Fruit fly (Drosophila melanogaster) whole organism, prepupa: Measurements from ENCODE around the gene Kcmf1.
A peak's percentile ranks its signal among the peaks of the same experiment; 100 is the strongest.

Source experiments
- Blimp-1 ChIP-seq: fragments of 200-800 bp; sonication (Bioruptor generic); optimal IDR thresholded peaks from 3 replicates; lab custom pipeline; 2017; ENCODE audit warnings: missing biosample characterization, missing genetic modification characterization, mild to moderate bottlenecking, moderate library complexity, missing genetic modification reagents
- CG10631 ChIP-seq: fragments of 200-800 bp; sonication (Bioruptor generic); optimal IDR thresholded peaks from 2 replicates; lab custom pipeline; 2016; ENCODE audit warnings: missing biosample characterization, missing genetic modification characterization
- CG10669 ChIP-seq: fragments of 200-800 bp; sonication (Bioruptor generic); optimal IDR thresholded peaks from 3 replicates; lab custom pipeline; 2018; ENCODE audit warnings: missing biosample characterization, mild to moderate bottlenecking, missing genetic modification characterization, moderate library complexity
- CG11294 ChIP-seq: fragments of 200-800 bp; sonication (Bioruptor generic); IDR thresholded peaks from 2 replicates; pipeline ENCODE4 v1.3.6; 2022; ENCODE audit warnings: missing biosample characterization, missing genetic modification characterization
- CG11762 ChIP-seq: fragments of 200-800 bp; sonication (Bioruptor generic); optimal IDR thresholded peaks from 3 replicates; lab custom pipeline; 2016; ENCODE audit warnings: missing biosample characterization, missing genetic modification characterization; ENCODE audit not compliant: insufficient read depth
- CG11902 ChIP-seq: fragments of 200-800 bp; sonication (Bioruptor generic); optimal IDR thresholded peaks from 3 replicates; lab custom pipeline; 2016; ENCODE audit warnings: missing biosample characterization, missing genetic modification characterization
- CG3032 ChIP-seq: fragments of 200-800 bp; optimal IDR thresholded peaks from 2 replicates; lab custom pipeline; 2019; ENCODE audit warnings: missing biosample characterization, mild to moderate bottlenecking, missing genetic modification characterization, moderate library complexity
- CG32006 ChIP-seq: fragments of 200-800 bp; sonication (Bioruptor generic); optimal IDR thresholded peaks from 3 replicates; lab custom pipeline; 2017; ENCODE audit warnings: missing biosample characterization, mild to moderate bottlenecking, missing genetic modification characterization
- CG4318 ChIP-seq: fragments of 200-800 bp; sonication (Bioruptor generic); optimal IDR thresholded peaks from 3 replicates; lab custom pipeline; 2017; ENCODE audit warnings: missing biosample characterization, mild to moderate bottlenecking, missing genetic modification characterization
- CG6163 ChIP-seq: fragments of 200-800 bp; sonication (Bioruptor generic); IDR thresholded peaks from 3 replicates; pipeline ENCODE4 v1.3.6; 2022; ENCODE audit warnings: missing biosample characterization, missing genetic modification characterization
- CG6276 ChIP-seq: fragments of 200-800 bp; sonication (Bioruptor generic); optimal IDR thresholded peaks from 2 replicates; lab custom pipeline; 2017; ENCODE audit warnings: missing biosample characterization, mild to moderate bottlenecking, missing genetic modification characterization
- CG6792 ChIP-seq: fragments of 200-800 bp; sonication (Bioruptor generic); optimal IDR thresholded peaks from 3 replicates; lab custom pipeline; 2016; ENCODE audit warnings: missing biosample characterization, missing genetic modification characterization
- CG6808 ChIP-seq: fragments of 200-800 bp; sonication (Bioruptor generic); optimal IDR thresholded peaks from 3 replicates; lab custom pipeline; 2017; ENCODE audit warnings: missing biosample characterization, missing genetic modification characterization, mild to moderate bottlenecking, moderate library complexity, missing genetic modification reagents
- CG7368 ChIP-seq: fragments of 200-800 bp; sonication (Bioruptor generic); optimal IDR thresholded peaks from 3 replicates; lab custom pipeline; 2016; ENCODE audit warnings: missing biosample characterization, missing genetic modification characterization
- CG8319 ChIP-seq: fragments of 200-800 bp; sonication (Bioruptor generic); optimal IDR thresholded peaks from 3 replicates; lab custom pipeline; 2016; ENCODE audit warnings: missing biosample characterization, missing genetic modification characterization
- CG8632 ChIP-seq: fragments of 200-800 bp; sonication (Bioruptor generic); optimal IDR thresholded peaks from 3 replicates; lab custom pipeline; 2016; ENCODE audit warnings: missing biosample characterization, missing genetic modification characterization
- CG9139 ChIP-seq: fragments of 200-800 bp; sonication (Bioruptor generic); optimal IDR thresholded peaks from 3 replicates; lab custom pipeline; 2017; ENCODE audit warnings: missing biosample characterization, mild to moderate bottlenecking, missing genetic modification characterization
- Eip75B ChIP-seq: fragments of 200-800 bp; sonication (Bioruptor generic); optimal IDR thresholded peaks from 3 replicates; lab custom pipeline; 2016; ENCODE audit warnings: missing biosample characterization, missing genetic modification characterization
- Eip78C ChIP-seq: fragments of 200-800 bp; sonication (Bioruptor generic); peaks from one replicate; lab custom pipeline; 2016; ENCODE audit warnings: missing biosample characterization, missing genetic modification characterization
- Eip93F ChIP-seq: fragments of 200-800 bp; sonication (Bioruptor generic); optimal IDR thresholded peaks from 2 replicates; lab custom pipeline; 2016; ENCODE audit warnings: missing biosample characterization, mild to moderate bottlenecking, missing genetic modification characterization
- Gug ChIP-seq: fragments of 200-800 bp; sonication (Bioruptor generic); IDR thresholded peaks from 2 replicates; pipeline ENCODE4 v1.3.6; 2022; ENCODE audit warnings: missing biosample characterization, missing genetic modification characterization
- Hr39 ChIP-seq: fragments of 200-800 bp; sonication (Bioruptor generic); optimal IDR thresholded peaks from 2 replicates; lab custom pipeline; 2016; ENCODE audit warnings: missing biosample characterization, missing genetic modification characterization
- Met ChIP-seq: fragments of 200-800 bp; sonication (Bioruptor generic); optimal IDR thresholded peaks from 3 replicates; lab custom pipeline; 2016; ENCODE audit warnings: missing biosample characterization, missing genetic modification characterization
- Smox ChIP-seq: fragments of 200-800 bp; sonication (Bioruptor generic); optimal IDR thresholded peaks from 3 replicates; lab custom pipeline; 2016; ENCODE audit warnings: missing biosample characterization, missing genetic modification characterization
- Sox102F ChIP-seq: fragments of 200-800 bp; sonication (Bioruptor generic); optimal IDR thresholded peaks from 2 replicates; lab custom pipeline; 2016; ENCODE audit warnings: missing biosample characterization, mild to moderate bottlenecking, missing genetic modification characterization
- Sox14 ChIP-seq: fragments of 200-800 bp; sonication (Bioruptor generic); optimal IDR thresholded peaks from 3 replicates; lab custom pipeline; 2016; ENCODE audit warnings: missing biosample characterization, missing genetic modification characterization
- Sox15 ChIP-seq: fragments of 200-800 bp; sonication (Bioruptor generic); optimal IDR thresholded peaks from 3 replicates; lab custom pipeline; 2016; ENCODE audit warnings: missing biosample characterization, missing genetic modification characterization
- acj6 ChIP-seq: fragments of 200-800 bp; sonication (Bioruptor generic); optimal IDR thresholded peaks from 3 replicates; lab custom pipeline; 2016; ENCODE audit warnings: missing biosample characterization, missing genetic modification characterization
- cyc ChIP-seq: fragments of 200-800 bp; sonication (Bioruptor generic); optimal IDR thresholded peaks from 3 replicates; lab custom pipeline; 2016; ENCODE audit warnings: missing biosample characterization, missing genetic modification characterization
- dsx ChIP-seq: fragments of 200-800 bp; optimal IDR thresholded peaks from 3 replicates; lab custom pipeline; 2019; ENCODE audit warnings: missing biosample characterization, mild to moderate bottlenecking, missing genetic modification characterization, moderate library complexity; ENCODE audit not compliant: poor library complexity, severe bottlenecking
- eg ChIP-seq: fragments of 200-800 bp; sonication (Bioruptor generic); IDR thresholded peaks from 3 replicates; pipeline ENCODE4 v1.3.6; 2022; ENCODE audit warnings: missing biosample characterization, missing genetic modification characterization
- fd85E ChIP-seq: fragments of 200-800 bp; sonication (Bioruptor generic); optimal IDR thresholded peaks from 3 replicates; lab custom pipeline; 2016; ENCODE audit warnings: missing biosample characterization, missing genetic modification characterization
- fkh ChIP-seq: fragments of 200-800 bp; sonication (Bioruptor generic); optimal IDR thresholded peaks from 3 replicates; lab custom pipeline; 2017; ENCODE audit warnings: missing biosample characterization, mild to moderate bottlenecking, missing genetic modification characterization, moderate library complexity
- lz ChIP-seq: fragments of 200-800 bp; sonication (Bioruptor generic); optimal IDR thresholded peaks from 3 replicates; lab custom pipeline; 2016; ENCODE audit warnings: missing biosample characterization, missing genetic modification characterization
- net ChIP-seq: fragments of 200-800 bp; sonication (Bioruptor generic); optimal IDR thresholded peaks from 3 replicates; lab custom pipeline; 2016; ENCODE audit warnings: missing biosample characterization, missing genetic modification characterization
- pdm3 ChIP-seq: fragments of 200-800 bp; sonication (Bioruptor generic); optimal IDR thresholded peaks from 3 replicates; lab custom pipeline; 2016; ENCODE audit warnings: missing biosample characterization, missing genetic modification characterization
- salr ChIP-seq, 2 experiments: fragments of 200-800 bp; sonication (Bioruptor generic); optimal IDR thresholded peaks; 3 replicates each; lab custom pipeline; 2016 to 2018; ENCODE audit warnings: missing biosample characterization in 2 of 2, missing genetic modification characterization in 2 of 2, mild to moderate bottlenecking in 1 of 2
- spab ChIP-seq: fragments of 200-800 bp; sonication (Bioruptor generic); optimal IDR thresholded peaks from 2 replicates; lab custom pipeline; 2017; ENCODE audit warnings: missing biosample characterization, mild to moderate bottlenecking, missing genetic modification characterization, missing genetic modification reagents
- svp ChIP-seq: fragments of 200-800 bp; sonication (Bioruptor generic); peaks from one replicate; lab custom pipeline; 2016; ENCODE audit warnings: missing biosample characterization, missing genetic modification characterization
- topi ChIP-seq: fragments of 200-800 bp; sonication (Bioruptor generic); optimal IDR thresholded peaks from 3 replicates; lab custom pipeline; 2016; ENCODE audit warnings: missing biosample characterization, missing genetic modification characterization
- vri ChIP-seq: fragments of 200-800 bp; sonication (Bioruptor generic); optimal IDR thresholded peaks from 3 replicates; lab custom pipeline; 2016; ENCODE audit warnings: missing biosample characterization, mild to moderate bottlenecking, missing genetic modification characterization

Kcmf1 gene

DNA sequence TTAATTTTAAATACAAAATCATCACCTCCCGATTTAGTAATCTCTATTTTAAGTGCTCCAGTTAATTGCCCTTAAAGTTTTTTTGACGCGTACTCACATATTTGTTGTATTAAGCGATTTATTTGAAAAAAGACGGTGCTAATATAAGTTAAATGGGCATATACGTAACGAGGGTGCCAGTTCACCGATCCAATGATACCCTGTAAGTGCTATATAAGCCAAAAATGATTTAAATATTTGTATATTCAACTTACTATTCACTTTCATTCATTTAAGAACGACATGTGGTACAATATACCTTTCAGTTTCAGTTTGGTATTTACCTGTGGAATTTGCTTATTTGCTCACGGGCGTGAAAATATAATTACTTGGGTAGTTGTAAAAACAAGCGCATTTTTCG, 12.2 kb downstream of the Kcmf1 start:
- TF ChIP-seq fkh (GFP tag; lab: Kevin White, UChicago) (peak; percentile 19), Sox15 (GFP tag; lab: Kevin White, UChicago) (no peak), fd85E (GFP tag; lab: Kevin White, UChicago) (no peak), Eip78C (GFP tag; lab: Kevin White, UChicago) (peak; percentile 6), topi (GFP tag; lab: Kevin White, UChicago) (peak; percentile 1)

- no peak for TF ChIP-seq vri
- TF ChIP-seq acj6 (GFP tag; lab: Kevin White, UChicago): no peak
- no peak for TF ChIP-seq Eip75B
- no peak for TF ChIP-seq CG10631 (GFP tag; lab: Kevin White, UChicago)
- TF ChIP-seq salr (GFP tag; optimal IDR thresholded peaks at IDR 0.05; lab: Kevin White, UChicago): no peak
- no peak for TF ChIP-seq Blimp-1 (GFP tag; lab: Kevin White, UChicago)
- no peak for TF ChIP-seq CG6276
- TF ChIP-seq dsx: no peak
- no peak for TF ChIP-seq Met (GFP tag; lab: Kevin White, UChicago)
- no peak for TF ChIP-seq CG32006
- TF ChIP-seq fkh (GFP tag; lab: Kevin White, UChicago): no peak
These were observed 12.9 kb downstream of the Kcmf1 start for dm6 chr3R:9001720-9002240.

- TF ChIP-seq svp (peak; percentile 98), eg (no peak)
These were observed 16.5 kb downstream of the Kcmf1 start for dm6 chr3R:8998243-8998642.

DNA sequence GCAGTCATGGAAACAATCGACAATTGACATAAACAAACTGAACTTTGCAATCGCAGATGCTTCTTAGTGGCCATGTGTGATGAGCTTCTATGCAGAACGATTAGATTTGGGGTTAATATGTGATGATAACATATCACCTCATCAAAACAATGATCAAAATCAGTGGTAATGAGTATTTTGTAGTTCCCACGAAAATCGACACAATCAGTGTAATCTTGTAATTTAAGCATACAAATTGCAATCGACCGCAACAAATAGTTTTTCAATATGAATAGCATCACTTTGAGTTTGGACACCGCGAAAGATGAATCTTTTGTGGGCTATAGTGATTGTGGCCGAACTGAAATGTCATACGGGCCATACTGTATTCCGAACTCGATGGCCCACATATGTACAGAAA, 17.3 kb downstream of the Kcmf1 start, which contains the start of gene CG11977:
CG11977 (plus strand) TSS at position 301 of the 400 bp plus-strand sequence.
- no peak for TF ChIP-seq Blimp-1 (GFP tag; lab: Kevin White, UChicago)
- TF ChIP-seq topi (GFP tag; lab: Kevin White, UChicago): no peak
- no peak for TF ChIP-seq Hr39 (GFP tag; lab: Kevin White, UChicago)
- TF ChIP-seq Sox14 (GFP tag; lab: Kevin White, UChicago): no peak
- no peak for TF ChIP-seq Smox (GFP tag; lab: Kevin White, UChicago)
- TF ChIP-seq Eip93F: no peak
- TF ChIP-seq CG7368 (GFP tag; lab: Kevin White, UChicago): no peak
- TF ChIP-seq CG3032 (tag; lab: Kevin White, UChicago): no peak
- no peak for TF ChIP-seq CG8632 (GFP tag; lab: Kevin White, UChicago)
- no peak for TF ChIP-seq fd85E (GFP tag; lab: Kevin White, UChicago)
- TF ChIP-seq Gug: no peak
- TF ChIP-seq CG11902 (GFP tag; lab: Kevin White, UChicago): no peak
- no peak for TF ChIP-seq CG10669 (GFP tag; lab: Kevin White, UChicago)
- no peak for TF ChIP-seq CG11762 (GFP tag; lab: Kevin White, UChicago)
- no peak for TF ChIP-seq pdm3 (GFP tag; lab: Kevin White, UChicago)
- TF ChIP-seq Sox102F (GFP tag; lab: Kevin White, UChicago): no peak
- TF ChIP-seq CG4318 (GFP tag; lab: Kevin White, UChicago): no peak
- TF ChIP-seq CG6163: no peak
- no peak for TF ChIP-seq CG32006
- TF ChIP-seq, all 60 proteins: peak for 0

DNA sequence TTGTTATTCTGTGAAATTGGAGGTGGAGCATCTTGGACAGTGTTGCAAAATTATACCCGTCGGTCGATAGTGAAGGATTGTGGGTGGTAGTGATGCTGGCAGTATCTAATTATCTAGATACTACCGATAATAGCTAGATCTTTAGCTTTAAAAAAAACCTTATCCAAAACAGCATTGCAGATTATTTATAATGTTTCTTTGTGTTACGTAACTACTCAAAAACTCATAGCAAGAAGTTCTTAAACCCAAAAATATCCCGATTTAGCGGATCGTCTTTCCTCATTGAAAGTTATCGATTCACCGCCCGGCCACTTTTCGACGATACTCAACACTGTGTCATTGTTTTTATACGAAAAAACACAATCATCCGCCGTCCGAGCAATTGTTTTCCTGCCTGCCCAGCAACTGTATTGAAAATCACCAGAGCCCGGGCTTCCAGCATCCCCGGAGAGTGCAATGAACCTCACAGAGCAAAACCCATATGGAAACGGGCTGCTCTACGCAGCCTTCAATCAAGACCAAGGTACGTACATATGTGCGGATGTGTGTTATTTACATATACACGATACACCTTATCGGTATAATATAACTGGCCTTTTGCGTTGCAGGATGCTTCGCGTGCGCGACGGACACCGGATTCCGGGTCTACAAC, 21.7 kb downstream of the Kcmf1 start, which contains the start of gene CG11975:
CG11975 (plus strand) TSS at position 326 of the 652 bp plus-strand sequence.
- TF ChIP-seq CG10631 (GFP tag; lab: Kevin White, UChicago): peak; percentile 77
- peak; percentile 58 for TF ChIP-seq CG6792 (GFP tag; lab: Kevin White, UChicago)
- TF ChIP-seq CG9139: no peak
- no peak for TF ChIP-seq CG6808
- TF ChIP-seq topi (GFP tag; lab: Kevin White, UChicago): peak; percentile 80
- peak; percentile 15; the same call in 1 of the 3 replicates for TF ChIP-seq eg
- peak; percentile 85 for TF ChIP-seq lz
- peak; percentile 53 for TF ChIP-seq Sox15 (GFP tag; lab: Kevin White, UChicago)
- no peak for TF ChIP-seq spab
- TF ChIP-seq Eip78C (GFP tag; lab: Kevin White, UChicago): peak; percentile 87
- TF ChIP-seq Hr39 (GFP tag; lab: Kevin White, UChicago): peak; percentile 72
- peak; percentile 65 for TF ChIP-seq CG3032 (tag; lab: Kevin White, UChicago)
- TF ChIP-seq Sox14 (GFP tag; lab: Kevin White, UChicago): peak; percentile 89
- TF ChIP-seq cyc: peak; percentile 79
- 0 out of 2 replicates have a peak, but pooled peaks have one; percentile 21 for TF ChIP-seq CG11294 (GFP tag; lab: Robert Waterston, UW)
- peak; percentile 47 for TF ChIP-seq net (GFP tag; lab: Kevin White, UChicago)
- 0 out of 2 replicates have a peak, but pooled peaks have one; percentile 33 for TF ChIP-seq Gug
- TF ChIP-seq acj6 (GFP tag; lab: Kevin White, UChicago): no peak
- TF ChIP-seq CG7368 (GFP tag; lab: Kevin White, UChicago): peak; percentile 42
- TF ChIP-seq CG8319 (GFP tag; lab: Kevin White, UChicago): peak; percentile 52
- TF ChIP-seq CG11762 (GFP tag; lab: Kevin White, UChicago): no peak
